Fruit fly (Drosophila melanogaster) whole organism: ENCODE measurements around the gene Marcal1.

Experiments used
- pan ChIP-seq: fragments of >200 bp; optimal IDR thresholded peaks from 2 replicates; lab custom pipeline; 2017
- psq ChIP-seq: fragments of >200 bp; optimal IDR thresholded peaks from 2 replicates; lab custom pipeline; 2017
- usp ChIP-seq: fragments of >200 bp; optimal IDR thresholded peaks from 2 replicates; lab custom pipeline; 2017; ENCODE audit warnings: missing biosample characterization, missing genetic modification characterization, mixed read lengths

dm6 chr2L:4916738-4917137 is 38.6 kb upstream of the Marcal1 start:
- TF ChIP-seq psq (lab: Kevin White, UChicago) (no peak), usp (no peak), pan (no peak)
